Fruit fly (Drosophila melanogaster) whole organism, adult: ENCODE measurements around the gene Tspo.

Source experiments
- CG12768 ChIP-seq: fragments of 200-800 bp; sonication (Bioruptor generic); optimal IDR thresholded peaks from 2 replicates; lab custom pipeline; 2017; ENCODE audit warnings: missing biosample characterization, missing genetic modification characterization, mild to moderate bottlenecking, moderate library complexity, missing genetic modification reagents
- CG1620 ChIP-seq: fragments of 200-800 bp; sonication (Bioruptor generic); optimal IDR thresholded peaks from 2 replicates; lab custom pipeline; 2016; ENCODE audit warnings: missing biosample characterization, missing genetic modification characterization
- Clk ChIP-seq: fragments of 200-800 bp; sonication (Bioruptor generic); optimal IDR thresholded peaks from 2 replicates; lab custom pipeline; 2017; ENCODE audit warnings: missing biosample characterization, missing genetic modification characterization
- Crg-1 ChIP-seq: fragments of 200-800 bp; sonication (Bioruptor generic); optimal IDR thresholded peaks from 2 replicates; lab custom pipeline; 2016; ENCODE audit warnings: missing biosample characterization, missing genetic modification characterization
- Hr96 ChIP-seq: fragments of 200-800 bp; sonication (Bioruptor generic); optimal IDR thresholded peaks from 2 replicates; lab custom pipeline; 2016; ENCODE audit warnings: missing biosample characterization, missing genetic modification characterization
- kay ChIP-seq: fragments of 200-800 bp; sonication (Bioruptor generic); peaks from one replicate; lab custom pipeline; 2016; ENCODE audit warnings: missing biosample characterization, missing genetic modification characterization, borderline replicate concordance
- ovo ChIP-seq: fragments of 200-800 bp; sonication (Bioruptor generic); optimal IDR thresholded peaks from 2 replicates; lab custom pipeline; 2016; ENCODE audit warnings: missing biosample characterization, missing genetic modification characterization
- pad ChIP-seq: fragments of 200-800 bp; sonication (Bioruptor generic); optimal IDR thresholded peaks from 3 replicates; lab custom pipeline; 2017; ENCODE audit warnings: missing biosample characterization, missing genetic modification characterization, mild to moderate bottlenecking, moderate library complexity, missing genetic modification reagents

dm6 chr2L:597771-598170, 38.4 kb downstream of the Tspo start:
- no peak for TF ChIP-seq Crg-1 (GFP tag; lab: Kevin White, UChicago)
- no peak for TF ChIP-seq kay
- TF ChIP-seq CG12768 (GFP tag; lab: Kevin White, UChicago) = no peak
- no peak for TF ChIP-seq pad (GFP tag; lab: Kevin White, UChicago)
- no peak for TF ChIP-seq CG1620 (GFP tag; lab: Kevin White, UChicago)
- no peak for TF ChIP-seq Hr96
- no peak for TF ChIP-seq Clk (GFP tag; lab: Kevin White, UChicago)
- no peak for TF ChIP-seq ovo (GFP tag; lab: Kevin White, UChicago)
